Worm (Caenorhabditis elegans): ENCODE data around the gene F48G7.13.

DNA sequence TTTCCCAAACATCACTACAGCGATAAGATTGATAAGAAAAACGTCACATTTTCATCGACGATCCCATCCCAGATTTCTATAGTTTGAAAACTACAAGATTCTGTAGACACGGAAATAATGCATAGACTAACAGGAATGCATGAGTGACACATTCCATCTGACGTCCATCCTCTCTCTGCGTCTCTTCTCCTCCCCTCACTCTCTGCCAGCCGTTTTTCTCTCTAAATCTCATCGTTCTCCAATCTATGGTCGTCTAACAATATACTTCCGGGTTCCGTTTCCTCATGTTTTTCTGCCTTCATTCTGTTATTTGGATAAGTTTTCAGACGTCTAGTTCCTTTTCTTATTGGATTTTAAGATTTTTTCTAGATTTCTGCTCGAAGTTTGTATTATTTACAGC is 3.7 kb downstream of the F48G7.13 start, which contains the start of gene F48G7.4:
- no peak for TF ChIP-seq skn-1 (tag; optimal IDR thresholded peaks at IDR 0.05)
- no peak for TF ChIP-seq fkh-10 (GFP tag; optimal IDR thresholded peaks at IDR 0.05)
- TF ChIP-seq unc-39 (tag; optimal IDR thresholded peaks at IDR 0.05) = no peak
- no peak for TF ChIP-seq aly-2 (tag; optimal IDR thresholded peaks at IDR 0.05)
- TF ChIP-seq ceh-82 (tag; optimal IDR thresholded peaks at IDR 0.05) = no peak
- TF ChIP-seq snpc-4 (tag; optimal IDR thresholded peaks at IDR 0.05) = peak; percentile 85
- peak; percentile 51 for TF ChIP-seq egl-27 (tag; optimal IDR thresholded peaks at IDR 0.05)
- TF ChIP-seq unc-62 (GFP tag; optimal IDR thresholded peaks at IDR 0.05) = peak; percentile 94
- TF ChIP-seq nhr-23 (tag; optimal IDR thresholded peaks at IDR 0.05) = peak; percentile 73
- peak; percentile 23 for TF ChIP-seq lin-39 (tag; optimal IDR thresholded peaks at IDR 0.05)
- peak; percentile 57 for TF ChIP-seq tbx-2 (tag; optimal IDR thresholded peaks at IDR 0.05)
